Fruit fly (Drosophila melanogaster) whole organism, wandering third instar larva: Measurements from ENCODE around the gene CG32547.

Source experiments
- CG9705 ChIP-seq: fragments of 200-800 bp; sonication (Bioruptor generic); optimal IDR thresholded peaks from 2 replicates; lab custom pipeline; 2018; ENCODE audit warnings: missing biosample characterization, mild to moderate bottlenecking, missing genetic modification characterization
- Dif ChIP-seq: fragments of 200-275, 200-300 bp; sonication (Bioruptor generic); optimal IDR thresholded peaks from 2 replicates; lab custom pipeline; 2018; ENCODE audit warnings: missing biosample characterization, missing genetic modification characterization; ENCODE audit not compliant: partially characterized antibody
- GATAd ChIP-seq: sonication (Bioruptor generic); optimal IDR thresholded peaks from 2 replicates; lab custom pipeline; 2016; ENCODE audit warnings: missing biosample characterization, missing genetic modification characterization
- HLH106 ChIP-seq: fragments of 200-800 bp; optimal IDR thresholded peaks from 3 replicates; lab custom pipeline; 2019; ENCODE audit warnings: missing biosample characterization, mild to moderate bottlenecking, missing genetic modification characterization, moderate library complexity
- Hr78 ChIP-seq: fragments of >200 bp; optimal IDR thresholded peaks from 2 replicates; lab custom pipeline; 2017; ENCODE audit warnings: missing biosample characterization, missing genetic modification characterization
- Hr83 ChIP-seq: fragments of 200-300 bp; sonication (Bioruptor generic); optimal IDR thresholded peaks from 2 replicates; lab custom pipeline; 2016; ENCODE audit warnings: missing biosample characterization, mild to moderate bottlenecking, missing genetic modification characterization, moderate library complexity; ENCODE audit not compliant: poor library complexity, severe bottlenecking
- Mio ChIP-seq: sonication (Bioruptor generic); optimal IDR thresholded peaks from 2 replicates; lab custom pipeline; 2016; ENCODE audit warnings: missing biosample characterization, missing genetic modification characterization
- Myc ChIP-seq: fragments of >200 bp; optimal IDR thresholded peaks from 2 replicates; lab custom pipeline; 2017
- N ChIP-seq: fragments of >200 bp; optimal IDR thresholded peaks from 2 replicates; lab custom pipeline; 2018; ENCODE audit warnings: missing biosample characterization, missing external identifiers, missing genetic modification characterization
- Rel ChIP-seq, 2 experiments: fragments of 200-800 bp; sonication (Bioruptor generic) in 1 of 2; optimal IDR thresholded peaks; 2 replicates in 1 of 2; 3 replicates in 1 of 2; lab custom pipeline; 2016 to 2019; ENCODE audit warnings: mild to moderate bottlenecking in 2 of 2, missing biosample characterization in 2 of 2, missing genetic modification characterization in 2 of 2, moderate library complexity in 1 of 2
- Sp1 ChIP-seq: fragments of 200-800 bp; sonication (Bioruptor generic); optimal IDR thresholded peaks from 3 replicates; lab custom pipeline; 2019; ENCODE audit warnings: missing biosample characterization, mild to moderate bottlenecking, missing genetic modification characterization, moderate library complexity
- Vsx2 ChIP-seq: fragments of 200-300, 225-300 bp; sonication (Bioruptor generic); optimal IDR thresholded peaks from 2 replicates; lab custom pipeline; 2018; ENCODE audit warnings: missing biosample characterization, missing genetic modification characterization; ENCODE audit not compliant: partially characterized antibody
- br ChIP-seq: fragments of 200-800 bp; sonication (Bioruptor generic); optimal IDR thresholded peaks from 2 replicates; lab custom pipeline; 2016; ENCODE audit warnings: missing biosample characterization, missing genetic modification characterization
- brk ChIP-seq: fragments of 200-800 bp; sonication (Bioruptor generic); optimal IDR thresholded peaks from 2 replicates; lab custom pipeline; 2016; ENCODE audit warnings: missing biosample characterization, mild to moderate bottlenecking, missing genetic modification characterization
- dl ChIP-seq, 2 experiments: fragments of 175-275, 200-275 bp in 1 of 2; fragments of 200-275 bp in 1 of 2; sonication (Bioruptor generic); optimal IDR thresholded peaks; lab custom pipeline; 2018; ENCODE audit warnings: mild to moderate bottlenecking in 2 of 2, missing biosample characterization in 2 of 2, missing genetic modification characterization in 2 of 2, moderate library complexity in 2 of 2; ENCODE audit not compliant: partially characterized antibody in 2 of 2, insufficient read depth in 1 of 2
- ey ChIP-seq: fragments of 200-800 bp; sonication (Bioruptor generic); optimal IDR thresholded peaks from 2 replicates; lab custom pipeline; 2016; ENCODE audit warnings: missing biosample characterization, missing genetic modification characterization
- foxo ChIP-seq, 2 experiments: fragments of 200-800 bp; sonication (Bioruptor generic); optimal IDR thresholded peaks; 2 replicates in 1 of 2; 3 replicates in 1 of 2; lab custom pipeline; 2016 to 2017; ENCODE audit warnings: missing biosample characterization in 2 of 2, missing genetic modification characterization in 2 of 2
- fru ChIP-seq: fragments of 200-800 bp; sonication (Bioruptor generic); optimal IDR thresholded peaks from 3 replicates; lab custom pipeline; 2016; ENCODE audit warnings: missing biosample characterization, mild to moderate bottlenecking, missing genetic modification characterization
- h ChIP-seq: fragments of 200-800 bp; sonication (Bioruptor generic); optimal IDR thresholded peaks from 3 replicates; lab custom pipeline; 2016; ENCODE audit warnings: missing biosample characterization, mild to moderate bottlenecking, missing genetic modification characterization
- lola ChIP-seq: fragments of >200 bp; optimal IDR thresholded peaks from 2 replicates; lab custom pipeline; 2017; ENCODE audit warnings: missing biosample characterization, missing genetic modification characterization
- rgr ChIP-seq: fragments of 200-800 bp; sonication (Bioruptor generic); optimal IDR thresholded peaks from 3 replicates; lab custom pipeline; 2016; ENCODE audit warnings: missing biosample characterization, mild to moderate bottlenecking, missing genetic modification characterization
- sv ChIP-seq: fragments of 200-800 bp; sonication (Bioruptor generic); optimal IDR thresholded peaks from 3 replicates; lab custom pipeline; 2016; ENCODE audit warnings: missing biosample characterization, missing genetic modification characterization
- tai ChIP-seq: sonication (Bioruptor generic); optimal IDR thresholded peaks from 2 replicates; lab custom pipeline; 2016; ENCODE audit warnings: missing biosample characterization, missing genetic modification characterization
- usp ChIP-seq: fragments of >200 bp; optimal IDR thresholded peaks from 2 replicates; lab custom pipeline; 2017; ENCODE audit warnings: missing biosample characterization, missing genetic modification characterization

Gene CG32547

dm6 chrX:18499679-18500187 is 20.4 kb upstream of the CG32547 start, which contains the start of the genes Pgant7 and Xrcc2:
TSS of gene Pgant7 (minus strand) at chrX:18499986.
TSS of gene Xrcc2 (plus strand) at chrX:18500127.
- TF ChIP-seq Myc (lab: Kevin White, UChicago) (peak; percentile 28), Sp1 (GFP tag; lab: Kevin White, UChicago) (peak; percentile 1), Mio (GFP tag; lab: Kevin White, UChicago) (no peak), CG9705 (no peak)

- TF ChIP-seq ey (peak; percentile 57), rgr (GFP tag; lab: Kevin White, UChicago) (peak; percentile 56), fru (GFP tag; lab: Kevin White, UChicago) (peak; percentile 69), Sp1 (GFP tag; lab: Kevin White, UChicago) (peak; percentile 12), N (GFP tag; lab: Kevin White, UChicago) (no peak), HLH106 (tag; lab: Kevin White, UChicago) (peak; percentile 44), h (peak; percentile 76), foxo (GFP tag; optimal IDR thresholded peaks at IDR 0.05; lab: Kevin White, UChicago) (peak in 1 of 2 experiments; percentile 76), usp (GFP tag; lab: Kevin White, UChicago) (no peak)
These were observed 15.0 kb upstream of the CG32547 start, which contains the start of gene CG15043 for dm6 chrX:18494165-18494740. TSS of gene CG15043 (minus strand) at chrX:18494168.

dm6 chrX:18491941-18492340 is 12.7 kb upstream of the CG32547 start, which contains the start of gene CG15044:
TSS of gene CG15044 (minus strand) at chrX:18492006.
- TF ChIP-seq br (GFP tag; lab: Kevin White, UChicago), result no peak
- peak; percentile 63 for TF ChIP-seq Vsx2
- TF ChIP-seq Rel (GFP tag; optimal IDR thresholded peaks at IDR 0.05; lab: Kevin White, UChicago), result no peak
- TF ChIP-seq Rel (tag; optimal IDR thresholded peaks at IDR 0.05; lab: Kevin White, UChicago), result peak; percentile 8
- TF ChIP-seq ey, result no peak

- peak; percentile 29 for TF ChIP-seq Vsx2
- TF ChIP-seq brk (GFP tag; lab: Kevin White, UChicago), result no peak
- no peak for TF ChIP-seq fru (GFP tag; lab: Kevin White, UChicago)
- no peak for TF ChIP-seq sv (GFP tag; lab: Kevin White, UChicago)
- TF ChIP-seq dl (GFP tag; optimal IDR thresholded peaks at IDR 0.05; lab: Kevin White, UChicago; ENCODE audit: insufficient read depth in 1 of 2, partially characterized antibody in 2 of 2), result peak; percentile 72 to 73
- no peak for TF ChIP-seq lola (GFP tag; lab: Kevin White, UChicago)
- peak; percentile 61 for TF ChIP-seq Dif (GFP tag; lab: Kevin White, UChicago)
- no peak for TF ChIP-seq ey
- no peak for TF ChIP-seq Hr83 (GFP tag; lab: Kevin White, UChicago)
- no peak for TF ChIP-seq GATAd (GFP tag; lab: Kevin White, UChicago)
- TF ChIP-seq Hr78, result no peak
- no peak for TF ChIP-seq h
- no peak for TF ChIP-seq tai
- TF ChIP-seq Rel (GFP tag; optimal IDR thresholded peaks at IDR 0.05; lab: Kevin White, UChicago), result no peak
- TF ChIP-seq Rel (tag; optimal IDR thresholded peaks at IDR 0.05; lab: Kevin White, UChicago), result peak; percentile 38
These were observed 10.2 kb upstream of the CG32547 start, which contains the start of gene CG15046 for dm6 chrX:18489509-18489908. TSS of gene CG15046 (minus strand) at chrX:18489620.

- TF ChIP-seq HLH106 (tag; lab: Kevin White, UChicago) (no peak), foxo (GFP tag; optimal IDR thresholded peaks at IDR 0.05; lab: Kevin White, UChicago) (peak in 1 of 2 experiments; percentile 19), usp (GFP tag; lab: Kevin White, UChicago) (no peak), GATAd (GFP tag; lab: Kevin White, UChicago) (no peak)
These were observed 7.2 kb upstream of the CG32547 start, which contains the start of gene psh for dm6 chrX:18486356-18487059. TSS of gene psh (minus strand) at chrX:18486921.
